Fruit fly (Drosophila melanogaster) whole organism, pupa: Measurements from ENCODE around the gene CG12535.

ENCODE experiments used
- CG14655 ChIP-seq: fragments of 200-800 bp; sonication (Bioruptor generic); optimal IDR thresholded peaks from 3 replicates; lab custom pipeline; 2017; ENCODE audit warnings: mild to moderate bottlenecking, missing biosample characterization, missing genetic modification reagents, missing genetic modification characterization
- CG15710 ChIP-seq: fragments of 200-800 bp; sonication (Bioruptor generic); optimal IDR thresholded peaks from 2 replicates; lab custom pipeline; 2018; ENCODE audit warnings: missing biosample characterization, mild to moderate bottlenecking, missing genetic modification characterization, moderate library complexity
- CG17806 ChIP-seq: fragments of 200-800 bp; sonication (Bioruptor generic); optimal IDR thresholded peaks from 2 replicates; lab custom pipeline; 2018; ENCODE audit warnings: missing biosample characterization, mild to moderate bottlenecking, missing genetic modification characterization, moderate library complexity
- CG32121 ChIP-seq: fragments of 200-800 bp; sonication (Bioruptor generic); IDR thresholded peaks from 2 replicates; pipeline ENCODE4 v1.3.6; 2022; ENCODE audit warnings: missing biosample characterization, missing genetic modification characterization
- CG34367 ChIP-seq: fragments of 200-800 bp; sonication (Bioruptor generic); optimal IDR thresholded peaks from 2 replicates; lab custom pipeline; 2018; ENCODE audit warnings: missing biosample characterization, mild to moderate bottlenecking, missing genetic modification characterization
- CG4496 ChIP-seq: fragments of 200-800 bp; sonication (Bioruptor generic); IDR thresholded peaks from 3 replicates; pipeline ENCODE4 v1.3.6; 2022; ENCODE audit warnings: missing biosample characterization, missing genetic modification characterization
- CG8159 ChIP-seq: fragments of 200-800 bp; sonication (Bioruptor generic); optimal IDR thresholded peaks from 3 replicates; lab custom pipeline; 2018; ENCODE audit warnings: missing biosample characterization, mild to moderate bottlenecking, missing genetic modification characterization, moderate library complexity
- CG9948 ChIP-seq: fragments of 200-800 bp; sonication (Bioruptor generic); optimal IDR thresholded peaks from 2 replicates; lab custom pipeline; 2018; ENCODE audit warnings: missing biosample characterization, mild to moderate bottlenecking, missing genetic modification characterization, moderate library complexity
- D1 ChIP-seq: fragments of 200-800 bp; sonication (Bioruptor generic); optimal IDR thresholded peaks from 2 replicates; lab custom pipeline; 2018; ENCODE audit warnings: missing biosample characterization, mild to moderate bottlenecking, missing genetic modification characterization, moderate library complexity
- rn ChIP-seq: fragments of 200-800 bp; sonication (Bioruptor generic); IDR thresholded peaks from 2 replicates; pipeline ENCODE4 v1.3.6; 2022; ENCODE audit warnings: missing biosample characterization, missing genetic modification characterization

DNA sequence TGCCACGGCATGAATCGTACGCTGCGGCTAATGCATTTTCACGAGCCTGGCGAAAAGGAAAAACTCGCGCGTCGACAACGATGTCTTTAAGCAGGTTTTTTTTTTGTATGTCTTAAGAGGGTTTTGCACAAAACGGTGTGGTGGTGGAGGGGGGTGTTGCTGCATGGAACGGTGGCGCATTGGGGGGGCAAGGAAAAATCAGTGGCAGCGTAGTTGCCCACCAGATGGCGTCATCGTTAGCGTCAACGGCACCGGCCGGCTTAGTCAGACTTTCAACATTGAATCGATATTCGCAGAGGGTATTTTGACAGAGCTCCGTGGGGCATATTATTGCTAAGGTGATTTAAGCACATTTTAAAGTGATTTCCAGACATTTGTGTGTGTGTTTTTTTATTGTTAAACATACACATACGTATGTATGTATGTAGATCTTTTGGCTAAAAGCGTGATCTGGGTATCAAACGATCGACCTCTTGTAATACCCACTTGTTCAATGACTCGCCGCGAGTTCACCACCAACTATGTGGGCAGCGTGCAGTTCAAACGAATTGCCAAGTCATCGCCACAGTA is 25.5 kb downstream of the CG12535 start:
- no peak for TF ChIP-seq CG15710
- no peak for TF ChIP-seq CG8159 (tag; lab: Kevin White, UChicago)
- TF ChIP-seq CG34367 (tag; lab: Kevin White, UChicago) = no peak
- TF ChIP-seq CG9948 (tag; lab: Kevin White, UChicago) = no peak
- TF ChIP-seq rn (GFP tag; lab: Robert Waterston, UW) = peak; percentile 51
- peak; percentile 94 for TF ChIP-seq CG4496 (GFP tag; lab: Robert Waterston, UW)
- no peak for TF ChIP-seq CG17806 (tag; lab: Kevin White, UChicago)
- peak; percentile 90 for TF ChIP-seq CG32121
- TF ChIP-seq CG14655 (GFP tag; lab: Kevin White, UChicago) = peak; percentile 71
- TF ChIP-seq D1 = no peak
